Worm (Caenorhabditis elegans) whole organism, L2 larva: ENCODE measurements around the gene spin-4.

Experiments used
- C34F6.9 ChIP-seq: fragments of 150-350 bp; optimal IDR thresholded peaks from 2 replicates; lab custom pipeline; 2014; ENCODE audit warnings: missing biosample characterization, missing genetic modification characterization
- F13H6.1 ChIP-seq: sonication (generic microtip); optimal IDR thresholded peaks from 2 replicates; lab custom pipeline; 2016; ENCODE audit warnings: missing genetic modification characterization, missing compliant biosample characterization
- R02D3.7 ChIP-seq: fragments of 150-350 bp; optimal IDR thresholded peaks from 2 replicates; lab custom pipeline; 2014; ENCODE audit warnings: missing biosample characterization, missing genetic modification characterization
- ZK546.5 ChIP-seq: sonication (generic microtip); optimal IDR thresholded peaks from 2 replicates; lab custom pipeline; 2017; ENCODE audit warnings: missing biosample characterization, missing genetic modification characterization
- alr-1 ChIP-seq: fragments of 150-350 bp; optimal IDR thresholded peaks from 2 replicates; lab custom pipeline; 2014; ENCODE audit warnings: missing biosample characterization, missing genetic modification characterization
- ama-1 ChIP-seq: fragments of 150-350 bp; optimal IDR thresholded peaks from 2 replicates; lab custom pipeline; 2018; ENCODE audit warnings: inconsistent platforms
- blmp-1 ChIP-seq: sonication (generic microtip); optimal IDR thresholded peaks from 2 replicates; lab custom pipeline; 2017; ENCODE audit warnings: missing genetic modification characterization, mild to moderate bottlenecking, missing compliant biosample characterization, antibody characterized with exemption, moderate library complexity; ENCODE audit not compliant: insufficient read depth
- ceh-16 ChIP-seq: fragments of 150-350 bp; optimal IDR thresholded peaks from 2 replicates; lab custom pipeline; 2014; ENCODE audit warnings: missing biosample characterization, missing genetic modification characterization
- ceh-82 ChIP-seq: fragments of 150-350 bp; optimal IDR thresholded peaks from 2 replicates; lab custom pipeline; 2014; ENCODE audit warnings: missing biosample characterization, missing genetic modification characterization
- elt-1 ChIP-seq: fragments of 150-350 bp; optimal IDR thresholded peaks from 2 replicates; lab custom pipeline; 2014; ENCODE audit warnings: missing biosample characterization, missing genetic modification characterization
- elt-3 ChIP-seq: sonication (generic microtip); optimal IDR thresholded peaks from 2 replicates; lab custom pipeline; 2017; ENCODE audit warnings: missing biosample characterization, missing genetic modification characterization
- fos-1 ChIP-seq: fragments of 150-350 bp; optimal IDR thresholded peaks from 2 replicates; lab custom pipeline; 2014; ENCODE audit warnings: missing biosample characterization, missing genetic modification characterization
- gmeb-1 ChIP-seq: fragments of 150-350 bp; optimal IDR thresholded peaks from 2 replicates; lab custom pipeline; 2014; ENCODE audit warnings: missing biosample characterization, missing genetic modification characterization
- lin-11 ChIP-seq: fragments of 150-350 bp; sonication (generic microtip); optimal IDR thresholded peaks from 2 replicates; lab custom pipeline; 2014; ENCODE audit warnings: missing biosample characterization, missing genetic modification characterization, inconsistent platforms, mixed read lengths
- lsy-2 ChIP-seq, 2 experiments: fragments of 150-350 bp in 1 of 2; sonication (generic microtip) in 1 of 2; optimal IDR thresholded peaks; 2 replicates each; lab custom pipeline; 2014 to 2017; ENCODE audit warnings: missing biosample characterization in 2 of 2, missing genetic modification characterization in 2 of 2
- mab-5 ChIP-seq: fragments of 150-350 bp; optimal IDR thresholded peaks from 2 replicates; lab custom pipeline; 2014; ENCODE audit warnings: missing biosample characterization, missing genetic modification characterization
- mbf-1 ChIP-seq: sonication (generic microtip); optimal IDR thresholded peaks from 2 replicates; lab custom pipeline; 2017; ENCODE audit warnings: missing biosample characterization, missing genetic modification characterization
- nhr-11 ChIP-seq: fragments of 150-350 bp; optimal IDR thresholded peaks from 2 replicates; lab custom pipeline; 2014; ENCODE audit warnings: missing biosample characterization, missing genetic modification characterization
- nhr-129 ChIP-seq: fragments of 150-350 bp; optimal IDR thresholded peaks from 2 replicates; lab custom pipeline; 2014; ENCODE audit warnings: missing biosample characterization, missing genetic modification characterization
- nhr-21 ChIP-seq: fragments of 150-350 bp; optimal IDR thresholded peaks from 2 replicates; lab custom pipeline; 2014; ENCODE audit warnings: missing biosample characterization, missing genetic modification characterization
- nhr-23 ChIP-seq: fragments of 150-350 bp; optimal IDR thresholded peaks from 2 replicates; lab custom pipeline; 2014; ENCODE audit warnings: missing biosample characterization, missing genetic modification reagents, missing genetic modification characterization
- nhr-237 ChIP-seq: fragments of 150-350 bp; optimal IDR thresholded peaks from 2 replicates; lab custom pipeline; 2014; ENCODE audit warnings: missing biosample characterization, missing genetic modification characterization
- nhr-25 ChIP-seq: fragments of 150-350 bp; sonication (generic microtip); optimal IDR thresholded peaks from 3 replicates; lab custom pipeline; 2014; ENCODE audit warnings: missing biosample characterization, missing genetic modification characterization
- nhr-6 ChIP-seq: fragments of 150-350 bp; optimal IDR thresholded peaks from 2 replicates; lab custom pipeline; 2014; ENCODE audit warnings: missing biosample characterization, missing genetic modification characterization
- skn-1 ChIP-seq: sonication (generic microtip); optimal IDR thresholded peaks from 2 replicates; lab custom pipeline; 2017; ENCODE audit warnings: missing biosample characterization, missing genetic modification characterization
- sma-3 ChIP-seq: sonication (generic microtip); optimal IDR thresholded peaks from 2 replicates; lab custom pipeline; 2016; ENCODE audit warnings: missing genetic modification reagents, missing genetic modification characterization, missing compliant biosample characterization
- snpc-4 ChIP-seq: fragments of 150-350 bp; optimal IDR thresholded peaks from 2 replicates; lab custom pipeline; 2014; ENCODE audit warnings: missing biosample characterization, missing genetic modification characterization
- unc-39 ChIP-seq: fragments of 150-350 bp; optimal IDR thresholded peaks from 2 replicates; lab custom pipeline; 2014; ENCODE audit warnings: missing biosample characterization, missing genetic modification characterization
- unc-55 ChIP-seq: fragments of 150-350 bp; sonication (generic microtip); optimal IDR thresholded peaks from 3 replicates; lab custom pipeline; 2014; ENCODE audit warnings: missing biosample characterization, missing genetic modification reagents, missing genetic modification characterization
- unc-62 ChIP-seq: fragments of 150-350 bp; optimal IDR thresholded peaks from 2 replicates; lab custom pipeline; 2014; ENCODE audit warnings: missing biosample characterization, missing genetic modification reagents, missing genetic modification characterization
- ztf-4 ChIP-seq: fragments of 150-350 bp; optimal IDR thresholded peaks from 2 replicates; lab custom pipeline; 2014; ENCODE audit warnings: missing biosample characterization, missing genetic modification characterization

spin-4 gene

DNA sequence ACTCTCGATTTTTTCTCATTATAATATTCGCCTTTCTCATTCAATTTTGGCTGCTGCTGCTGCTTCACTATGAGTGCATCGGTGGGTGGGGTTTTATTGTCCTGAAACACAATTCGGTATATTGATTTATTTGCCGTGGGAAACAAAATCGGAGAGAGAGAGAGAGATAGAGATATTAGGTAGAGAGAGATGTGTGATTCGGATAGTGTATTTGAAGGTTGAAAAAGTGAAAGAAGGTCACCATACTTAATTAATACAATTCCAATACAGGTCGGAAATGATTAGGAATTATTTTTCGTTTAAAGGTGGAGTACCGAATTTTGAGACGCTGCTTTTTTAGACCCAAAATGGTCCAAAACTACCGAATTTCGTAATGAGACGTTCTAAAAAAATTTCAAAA, 25.9 kb upstream of the spin-4 start, which contains the start of gene tpst-1:
Gene tpst-1, minus strand, starts transcription at position 101 of the 400 bp plus-strand sequence.
- no peak for TF ChIP-seq blmp-1 (tag; lab: Kevin White, UChicago)
- no peak for TF ChIP-seq mab-5
- no peak for TF ChIP-seq sma-3
- TF ChIP-seq C34F6.9 (tag; lab: Kevin White, UChicago), result no peak
- TF ChIP-seq nhr-6 (tag; lab: Kevin White, UChicago), result no peak
- no peak for TF ChIP-seq ztf-4 (tag; lab: Kevin White, UChicago)

DNA sequence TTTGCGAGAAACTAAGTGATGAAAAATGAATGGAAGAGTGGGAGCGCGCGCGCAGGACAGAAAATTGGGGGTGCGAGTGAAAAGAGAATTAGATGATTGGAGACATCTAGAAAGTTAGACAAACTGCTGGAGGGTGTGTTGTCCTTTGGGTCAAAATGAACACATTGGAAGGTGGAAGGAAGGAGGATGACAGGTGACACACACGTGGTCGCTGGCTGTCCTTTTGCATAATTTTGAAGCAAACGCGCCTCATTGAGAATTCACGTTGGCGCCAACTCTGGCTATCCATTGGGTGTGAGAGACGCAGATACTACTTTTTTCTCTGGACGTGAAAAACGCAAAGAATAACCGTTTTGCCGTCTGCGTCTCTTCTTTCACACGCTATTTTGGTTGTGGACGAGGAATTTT, 22.6 kb upstream of the spin-4 start:
- peak; percentile 38 for TF ChIP-seq C34F6.9 (tag; lab: Kevin White, UChicago)
- peak; percentile 24 for TF ChIP-seq nhr-21 (tag; lab: Kevin White, UChicago)
- peak; percentile 3 for TF ChIP-seq unc-55
- TF ChIP-seq fos-1 (tag; lab: Kevin White, UChicago), result peak; percentile 3
- peak in 1 of 2 experiments; percentile 7 for TF ChIP-seq lsy-2 (tag; optimal IDR thresholded peaks at IDR 0.05; lab: Kevin White, UChicago)
- peak; percentile 72 for TF ChIP-seq nhr-129 (tag; lab: Kevin White, UChicago)
- TF ChIP-seq nhr-25, result peak; percentile 42

DNA sequence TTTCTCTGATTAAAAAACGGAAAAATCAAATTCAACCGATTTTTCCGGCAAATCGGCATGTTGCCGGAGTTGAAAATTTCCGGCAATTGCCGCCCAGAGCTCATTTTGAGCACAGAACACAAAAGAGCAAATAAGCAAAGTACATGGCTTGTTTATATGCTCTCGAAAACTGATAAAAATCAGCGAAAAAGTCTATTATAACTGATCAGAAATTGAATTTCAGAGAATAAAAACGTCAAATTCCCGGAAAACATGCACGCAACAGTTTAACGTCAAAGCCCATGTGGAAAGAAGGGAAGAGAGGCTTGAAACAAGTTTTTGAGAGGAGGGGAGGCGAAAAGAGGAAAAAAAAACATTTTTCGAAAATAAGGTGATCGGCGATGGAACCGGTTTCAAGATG, 19.3 kb upstream of the spin-4 start:
- TF ChIP-seq lin-11 (tag; lab: Kevin White, UChicago), result no peak
- no peak for TF ChIP-seq mbf-1 (tag; lab: Kevin White, UChicago)
- TF ChIP-seq nhr-23 (tag; lab: Kevin White, UChicago), result no peak

DNA sequence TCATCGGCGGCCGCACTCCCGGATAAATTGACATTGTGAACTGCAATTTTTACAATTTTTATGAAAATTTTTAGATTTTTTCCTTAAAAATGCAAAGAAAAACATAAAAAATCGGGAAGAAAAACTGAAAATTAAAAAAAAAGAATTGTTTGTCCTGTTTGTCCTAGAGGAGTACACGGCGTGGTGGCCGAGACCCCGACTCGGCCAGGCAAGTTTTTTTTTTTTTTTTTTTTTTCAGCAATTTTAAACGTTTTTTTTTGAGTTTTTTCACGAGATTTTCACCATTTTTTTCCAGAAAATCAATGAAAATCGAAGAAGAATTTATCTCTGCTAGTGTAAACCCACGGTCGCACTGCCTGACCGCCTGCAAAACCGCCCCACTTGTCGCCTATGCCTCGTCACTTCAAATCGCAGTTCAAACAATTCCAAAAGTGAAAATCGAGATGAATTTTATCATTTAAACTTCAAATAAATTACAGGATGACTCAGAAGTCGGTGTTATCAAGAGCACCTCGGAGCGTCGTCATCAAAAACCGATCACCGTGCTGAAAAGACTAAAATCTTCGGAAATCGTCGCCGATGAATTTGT, 14.6 kb upstream of the spin-4 start, which contains the start of the genes taf-7.2 and elpc-2:
Gene taf-7.2, minus strand, starts transcription at position 42 of the 589 bp plus-strand sequence.
Gene elpc-2, plus strand, starts transcription at position 296 of the 589 bp plus-strand sequence.
- TF ChIP-seq nhr-237 (tag; lab: Kevin White, UChicago), result no peak
- TF ChIP-seq unc-39 (tag; lab: Kevin White, UChicago), result no peak
- peak; percentile 30 to 52 for TF ChIP-seq lsy-2 (tag; optimal IDR thresholded peaks at IDR 0.05; lab: Kevin White, UChicago)
- TF ChIP-seq gmeb-1 (tag; lab: Kevin White, UChicago), result peak; percentile 30
- TF ChIP-seq F13H6.1, result peak; percentile 56
- peak; percentile 7 for TF ChIP-seq nhr-25
- no peak for TF ChIP-seq nhr-6 (tag; lab: Kevin White, UChicago)
- no peak for TF ChIP-seq skn-1
- TF ChIP-seq nhr-11 (tag; lab: Kevin White, UChicago), result no peak
- no peak for TF ChIP-seq ZK546.5 (tag; lab: Kevin White, UChicago)
- TF ChIP-seq C34F6.9 (tag; lab: Kevin White, UChicago), result peak; percentile 31
- peak; percentile 46 for TF ChIP-seq unc-55
- no peak for TF ChIP-seq elt-1

DNA sequence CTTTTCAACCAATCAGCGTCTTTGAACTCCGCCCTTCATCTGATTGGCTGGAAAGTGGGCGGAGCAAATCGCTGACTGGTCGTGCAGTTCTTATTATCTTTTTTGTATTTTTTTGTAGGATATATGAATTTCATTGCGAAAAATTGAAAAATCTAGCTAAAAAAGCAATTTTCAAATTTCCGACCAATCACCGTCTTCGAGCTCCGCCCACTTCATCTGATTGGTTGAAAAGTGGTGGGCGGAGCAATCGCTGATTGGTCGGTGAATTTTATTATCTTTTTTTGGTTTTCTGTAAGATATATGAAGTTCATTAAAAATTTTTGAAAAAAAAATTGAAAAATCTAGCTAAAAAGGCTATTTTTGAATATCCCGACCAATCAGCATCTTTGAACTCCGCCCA, 7.9 kb upstream of the spin-4 start:
- TF ChIP-seq ama-1 (lab: Kevin White, UChicago) (no peak), R02D3.7 (tag; lab: Kevin White, UChicago) (no peak), alr-1 (tag; lab: Kevin White, UChicago) (no peak), snpc-4 (tag; lab: Kevin White, UChicago) (no peak), ceh-82 (tag; lab: Kevin White, UChicago) (no peak), blmp-1 (tag; lab: Kevin White, UChicago) (no peak), lsy-2 (tag; optimal IDR thresholded peaks at IDR 0.05; lab: Kevin White, UChicago) (no peak), gmeb-1 (tag; lab: Kevin White, UChicago) (no peak), unc-62 (GFP tag; lab: Kevin White, UChicago) (no peak), nhr-11 (tag; lab: Kevin White, UChicago) (no peak), nhr-25 (no peak), ceh-16 (tag; lab: Kevin White, UChicago) (no peak), sma-3 (no peak), nhr-21 (tag; lab: Kevin White, UChicago) (no peak), elt-3 (no peak)
